Fruit fly (Drosophila melanogaster) whole organism, adult: ENCODE measurements around the gene beg.
A peak's percentile ranks its signal among the peaks of the same experiment; 100 is the strongest.

Source experiments
- CG14711 ChIP-seq: fragments of 200-800 bp; sonication (Bioruptor generic); optimal IDR thresholded peaks from 2 replicates; lab custom pipeline; 2018; ENCODE audit warnings: missing biosample characterization, mild to moderate bottlenecking, missing genetic modification characterization, moderate library complexity
- CG1620 ChIP-seq: fragments of 200-800 bp; sonication (Bioruptor generic); optimal IDR thresholded peaks from 2 replicates; lab custom pipeline; 2016; ENCODE audit warnings: missing biosample characterization, missing genetic modification characterization
- CG33017 ChIP-seq: fragments of 200-800 bp; sonication (Bioruptor generic); optimal IDR thresholded peaks from 2 replicates; lab custom pipeline; 2018; ENCODE audit warnings: missing biosample characterization, mild to moderate bottlenecking, missing genetic modification characterization, moderate library complexity
- CG5204 ChIP-seq: fragments of 200-800 bp; sonication (Bioruptor generic); optimal IDR thresholded peaks from 2 replicates; lab custom pipeline; 2016; ENCODE audit warnings: missing biosample characterization, missing genetic modification characterization
- CG7101 ChIP-seq: fragments of 200-800 bp; sonication (Bioruptor generic); optimal IDR thresholded peaks from 2 replicates; lab custom pipeline; 2018; ENCODE audit warnings: missing biosample characterization, mild to moderate bottlenecking, missing genetic modification characterization, moderate library complexity
- Clk ChIP-seq: fragments of 200-800 bp; sonication (Bioruptor generic); optimal IDR thresholded peaks from 2 replicates; lab custom pipeline; 2017; ENCODE audit warnings: missing biosample characterization, missing genetic modification characterization
- Crg-1 ChIP-seq: fragments of 200-800 bp; sonication (Bioruptor generic); optimal IDR thresholded peaks from 2 replicates; lab custom pipeline; 2016; ENCODE audit warnings: missing biosample characterization, missing genetic modification characterization
- Hr96 ChIP-seq: fragments of 200-800 bp; sonication (Bioruptor generic); optimal IDR thresholded peaks from 2 replicates; lab custom pipeline; 2016; ENCODE audit warnings: missing biosample characterization, missing genetic modification characterization
- cic ChIP-seq: fragments of 200-800 bp; sonication (Bioruptor generic); optimal IDR thresholded peaks from 2 replicates; lab custom pipeline; 2017; ENCODE audit warnings: missing biosample characterization, mild to moderate bottlenecking, missing genetic modification characterization, moderate library complexity
- kay ChIP-seq: fragments of 200-800 bp; sonication (Bioruptor generic); peaks from one replicate; lab custom pipeline; 2016; ENCODE audit warnings: missing biosample characterization, missing genetic modification characterization, borderline replicate concordance

DNA sequence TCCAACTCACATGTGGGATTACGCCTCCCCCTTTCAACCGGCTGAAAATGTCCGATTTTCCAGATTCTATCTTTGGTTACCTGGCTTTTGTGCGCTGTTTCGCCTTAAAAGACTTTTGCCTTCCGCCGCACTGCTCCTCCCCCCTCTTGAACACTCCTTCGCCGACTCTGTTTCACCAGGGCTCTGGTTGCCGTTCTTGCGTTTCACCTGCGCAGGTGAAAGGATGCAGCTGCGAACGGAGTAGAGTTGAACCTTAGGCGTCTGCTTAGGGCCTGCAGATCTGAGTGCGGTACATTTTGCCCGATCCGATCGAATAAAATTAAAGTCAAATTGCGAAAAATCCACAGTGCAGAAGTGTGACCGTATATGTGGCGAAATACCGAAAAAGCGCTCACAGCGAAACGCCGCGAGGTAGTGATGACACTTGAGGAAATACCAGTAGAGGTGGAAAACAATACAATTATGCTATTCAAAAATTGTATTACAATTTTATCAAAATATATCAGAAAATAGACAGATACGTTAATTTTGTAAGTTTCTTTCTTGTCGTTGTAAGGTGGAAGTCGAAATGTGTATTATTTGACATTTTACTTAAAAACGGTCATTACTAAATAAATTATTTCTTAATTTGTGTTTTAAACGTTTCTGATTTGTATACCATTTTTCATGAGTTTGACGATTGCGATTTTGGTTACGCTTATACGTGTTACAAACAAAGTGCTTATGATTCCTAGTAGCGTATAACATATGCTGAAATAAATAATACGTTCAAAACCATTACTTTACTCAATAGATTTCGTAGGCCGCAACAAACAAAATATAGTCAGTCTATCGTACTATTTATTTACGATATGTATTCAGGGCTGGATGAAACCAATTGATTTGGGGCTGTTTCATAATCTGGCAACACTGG is 19.5 kb upstream of the beg start, which contains the start of the genes CG6664 and CG7728:
- no peak for TF ChIP-seq CG33017
- TF ChIP-seq CG5204: no peak
- peak; percentile 37 for TF ChIP-seq CG1620 (GFP tag; lab: Kevin White, UChicago)
- TF ChIP-seq CG14711 (tag; lab: Kevin White, UChicago): no peak
- peak; percentile 68 for TF ChIP-seq Hr96 (GFP tag; lab: Kevin White, UChicago)
- peak; percentile 46 for TF ChIP-seq CG7101
- peak; percentile 21 for TF ChIP-seq Clk (GFP tag; lab: Kevin White, UChicago)
- no peak for TF ChIP-seq cic (GFP tag; lab: Kevin White, UChicago)
- TF ChIP-seq kay (GFP tag; lab: Kevin White, UChicago): no peak
- TF ChIP-seq Crg-1: peak; percentile 15
